Worm (Caenorhabditis elegans) whole organism, midembryonic: ENCODE data around the gene F39F10.4.

ENCODE experiments used
- T22C8.4 ChIP-seq: fragments of 200-800 bp; sonication (Bioruptor generic); IDR thresholded peaks from 2 replicates; pipeline ENCODE4 v1.3.6; 2022; ENCODE audit warnings: missing genetic modification characterization, missing compliant biosample characterization
- cog-1 ChIP-seq: sonication (generic microtip); optimal IDR thresholded peaks from 2 replicates; lab custom pipeline; 2016; ENCODE audit warnings: missing genetic modification characterization, missing compliant biosample characterization
- flt-1 ChIP-seq: fragments of 200-800 bp; sonication (Bioruptor generic); IDR thresholded peaks from 2 replicates; pipeline ENCODE4 v1.3.6; 2022; ENCODE audit warnings: missing genetic modification characterization, missing compliant biosample characterization
- klf-2 ChIP-seq: fragments of 200-800 bp; sonication (Bioruptor generic); conservative IDR thresholded peaks from 2 replicates; pipeline ENCODE4 v1.3.6; 2022; ENCODE audit warnings: missing genetic modification reagents, missing genetic modification characterization, missing compliant biosample characterization
- med-1 ChIP-seq: sonication (generic microtip); optimal IDR thresholded peaks from 2 replicates; lab custom pipeline; 2017; ENCODE audit warnings: missing genetic modification characterization, mild to moderate bottlenecking, missing compliant biosample characterization, antibody characterized with exemption, missing genetic modification reagents; ENCODE audit not compliant: insufficient read depth
- ref-1 ChIP-seq: fragments of 200-800 bp; sonication (Bioruptor generic); conservative IDR thresholded peaks from 2 replicates; pipeline ENCODE4 v1.3.6; 2022; ENCODE audit warnings: missing genetic modification reagents, missing genetic modification characterization, missing compliant biosample characterization
- tab-1 ChIP-seq: fragments of 200-800 bp; sonication (Bioruptor generic); IDR thresholded peaks from 2 replicates; pipeline ENCODE4 v1.3.6; 2022; ENCODE audit warnings: missing genetic modification characterization, missing compliant biosample characterization
- ztf-23 ChIP-seq: fragments of 200-800 bp; sonication (Bioruptor generic); IDR thresholded peaks from 2 replicates; pipeline ENCODE4 v1.3.6; 2022; ENCODE audit warnings: missing genetic modification reagents, missing genetic modification characterization, missing compliant biosample characterization
- ztf-29 ChIP-seq: fragments of 200-800 bp; sonication (Bioruptor generic); IDR thresholded peaks from 2 replicates; pipeline ENCODE4 v1.3.6; 2022; ENCODE audit warnings: missing genetic modification reagents, missing genetic modification characterization, missing compliant biosample characterization

The F39F10.4 gene

DNA sequence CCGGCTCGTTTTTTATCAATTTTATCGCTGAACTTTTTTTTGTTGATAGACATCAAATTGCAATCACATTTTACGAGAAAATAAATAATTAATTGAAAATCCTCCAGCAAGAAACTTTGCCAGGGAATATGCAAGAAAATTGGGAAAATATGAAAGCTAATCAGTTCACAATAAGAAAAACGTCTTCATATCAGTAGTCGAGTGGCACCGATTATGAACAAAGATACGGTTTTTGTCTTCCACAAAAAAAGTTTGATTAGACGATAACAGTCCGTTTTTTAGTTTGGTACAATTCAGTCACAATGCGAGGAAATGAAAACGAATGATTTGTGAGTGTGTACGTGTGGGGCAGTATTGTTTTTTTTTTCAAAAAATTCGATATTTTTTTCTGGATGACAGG is 38.5 kb downstream of the F39F10.4 start:
- TF ChIP-seq ref-1 (GFP tag; lab: Robert Waterston, UW) = no peak

ce11 chrX:16863320-16863719 is 40.2 kb downstream of the F39F10.4 start:
- no peak for TF ChIP-seq cog-1
- no peak for TF ChIP-seq T22C8.4
- no peak for TF ChIP-seq ztf-29 (GFP tag; lab: Robert Waterston, UW)
- TF ChIP-seq flt-1 (GFP tag; lab: Robert Waterston, UW) = no peak
- no peak for TF ChIP-seq ref-1 (GFP tag; lab: Robert Waterston, UW)
- no peak for TF ChIP-seq tab-1 (GFP tag; lab: Robert Waterston, UW)

- TF ChIP-seq klf-2 (GFP tag; lab: Robert Waterston, UW) = no peak
- TF ChIP-seq flt-1 (GFP tag; lab: Robert Waterston, UW) = no peak
- TF ChIP-seq ref-1 (GFP tag; lab: Robert Waterston, UW) = no peak
- TF ChIP-seq med-1 (GFP tag; lab: Kevin White, UChicago) = no peak
- TF ChIP-seq ztf-29 (GFP tag; lab: Robert Waterston, UW) = no peak
- TF ChIP-seq T22C8.4 = no peak
- TF ChIP-seq cog-1 = no peak
- TF ChIP-seq tab-1 (GFP tag; lab: Robert Waterston, UW) = no peak
- TF ChIP-seq ztf-23 (GFP tag; lab: Robert Waterston, UW) = no peak
These were observed 43.5 kb downstream of the F39F10.4 start, which contains the start of gene T20F7.3 for ce11 chrX:16859956-16860446. Gene T20F7.3 (plus strand): TSS chrX:16860396.
